Worm (Caenorhabditis elegans): ENCODE results near the gene F39F10.4.
"Not testable (repeated sequence)": the region's sequence is repeated elsewhere in the genome, so short reads cannot be mapped to it uniquely, and the experiment has no call there.

F39F10.4 gene

ce11 chrX:16894577-16894976 is 8.9 kb downstream of the F39F10.4 start, which contains the start of gene F39F10.2:
Gene F39F10.2, plus strand, starts transcription at chrX:16894877.
- TF ChIP-seq unc-39 (tag; optimal IDR thresholded peaks at IDR 0.05) (no peak), madf-5 (GFP tag; IDR thresholded peaks at IDR 0.05) (no peak), mxl-3 (GFP tag; optimal IDR thresholded peaks at IDR 0.05) (no peak), zfp-2 (tag; optimal IDR thresholded peaks at IDR 0.05) (no peak), zag-1 (tag; optimal IDR thresholded peaks at IDR 0.05) (no peak)

ce11 chrX:16893767-16894166 is 9.8 kb downstream of the F39F10.4 start:
- no peak for TF ChIP-seq lin-13 (GFP tag; optimal IDR thresholded peaks at IDR 0.05)
- TF ChIP-seq ceh-28 (tag; optimal IDR thresholded peaks at IDR 0.05): no peak
- peak; percentile 71; the same call in 1 of the 2 replicates for TF ChIP-seq snpc-1.2 (GFP tag; IDR thresholded peaks at IDR 0.05)
- no peak for TF ChIP-seq mxl-3 (GFP tag; optimal IDR thresholded peaks at IDR 0.05)
- 0 out of 2 replicates have a peak, but pooled peaks have one; percentile 50 for TF ChIP-seq egl-43 (GFP tag; IDR thresholded peaks at IDR 0.05)
- no peak for TF ChIP-seq saeg-2 (GFP tag; IDR thresholded peaks at IDR 0.05)
- peak; percentile 5 for TF ChIP-seq F49E8.2 (tag; optimal IDR thresholded peaks at IDR 0.05; ENCODE audit: borderline replicate concordance)
- TF ChIP-seq php-3 (GFP tag; IDR thresholded peaks at IDR 0.05): 0 out of 2 replicates have a peak, but pooled peaks have one; percentile 40
- no peak for TF ChIP-seq F37D6.2 (tag; optimal IDR thresholded peaks at IDR 0.05)
- no peak for TF ChIP-seq hlh-30 (tag; optimal IDR thresholded peaks at IDR 0.05; ENCODE audit: insufficient read depth)
- peak; percentile 66 for TF ChIP-seq set-16 (GFP tag; IDR thresholded peaks at IDR 0.05)
- TF ChIP-seq daf-12 (tag; optimal IDR thresholded peaks at IDR 0.05): no peak
- TF ChIP-seq lim-7 (GFP tag; IDR thresholded peaks at IDR 0.05): peak; percentile 68; the same call in 1 of the 2 replicates

ce11 chrX:16891683-16892082 is 11.8 kb downstream of the F39F10.4 start, which contains the start of gene F39F10.3:
Gene F39F10.3, plus strand, starts transcription at chrX:16891983.
- TF ChIP-seq F37D6.2 (tag; optimal IDR thresholded peaks at IDR 0.05) (no peak), unc-62 (GFP tag; optimal IDR thresholded peaks at IDR 0.05 in 1 of 2) (no peak), unc-62 (tag; optimal IDR thresholded peaks at IDR 0.05) (no peak), ztf-11 (tag; optimal IDR thresholded peaks at IDR 0.05) (no peak), dpl-1 (GFP tag; optimal IDR thresholded peaks at IDR 0.05) (no peak), unc-130 (GFP tag; optimal IDR thresholded peaks at IDR 0.05) (no peak), spr-3 (GFP tag; optimal IDR thresholded peaks at IDR 0.05) (no peak), hmg-1.1 (GFP tag; IDR thresholded peaks at IDR 0.05) (no peak), aha-1 (tag) (no peak), aly-2 (tag; optimal IDR thresholded peaks at IDR 0.05) (no peak), zip-2 (tag; optimal IDR thresholded peaks at IDR 0.05) (no peak), tra-1 (GFP tag; IDR thresholded peaks at IDR 0.05) (no peak), ceh-44 (GFP tag; IDR thresholded peaks at IDR 0.05) (no peak)

- TF ChIP-seq nhr-77 (tag; optimal IDR thresholded peaks at IDR 0.05) (no peak), set-16 (GFP tag; IDR thresholded peaks at IDR 0.05) (peak; percentile 73), F44E2.7 (GFP tag; IDR thresholded peaks at IDR 0.05) (no peak), gei-8 (GFP tag; optimal IDR thresholded peaks at IDR 0.05) (no peak), nhr-41 (GFP tag; IDR thresholded peaks at IDR 0.05) (no peak), lim-7 (GFP tag; IDR thresholded peaks at IDR 0.05) (0 out of 2 replicates have a peak, but pooled peaks have one; percentile 11), fos-1 (tag; optimal IDR thresholded peaks at IDR 0.05) (no peak)
Observed at ce11 chrX:16884075-16884474, 19.4 kb downstream of the F39F10.4 start.

- not testable (repeated sequence) for TF ChIP-seq unc-62 (GFP tag; optimal IDR thresholded peaks at IDR 0.05 in 1 of 2); unc-62 (tag; optimal IDR thresholded peaks at IDR 0.05); hlh-30 (tag; optimal IDR thresholded peaks at IDR 0.05; ENCODE audit: insufficient read depth); fos-1 (tag; optimal IDR thresholded peaks at IDR 0.05)
Observed at ce11 chrX:16883426-16883825, 20.1 kb downstream of the F39F10.4 start, which contains the start of gene Y13C8A.1. Gene Y13C8A.1, plus strand, starts transcription at chrX:16883726.

Measured in whole organism, L4 larva.